Worm (Caenorhabditis elegans) whole organism, mixed stage, embryonic: ENCODE results near the gene ltah-1.2.

Experiments
- blmp-1 ChIP-seq: fragments of 150-350 bp; optimal IDR thresholded peaks from 2 replicates; lab custom pipeline; 2014; ENCODE audit warnings: missing biosample characterization, missing genetic modification characterization
- ces-1 ChIP-seq: fragments of 150-350 bp; optimal IDR thresholded peaks from 2 replicates; lab custom pipeline; 2014; ENCODE audit warnings: missing biosample characterization, missing genetic modification reagents, missing genetic modification characterization
- drap-1 ChIP-seq: fragments of 200-800 bp; sonication (Bioruptor generic); optimal IDR thresholded peaks from 3 replicates; lab custom pipeline; 2018; ENCODE audit warnings: mild to moderate bottlenecking, missing genetic modification characterization, missing compliant biosample characterization
- flh-1 ChIP-seq: fragments of 200-800 bp; sonication (Bioruptor generic); optimal IDR thresholded peaks from 2 replicates; lab custom pipeline; 2018; ENCODE audit warnings: mild to moderate bottlenecking, missing genetic modification characterization, moderate library complexity, missing compliant biosample characterization
- ham-2 ChIP-seq: fragments of 200-800 bp; sonication (Bioruptor generic); optimal IDR thresholded peaks from 2 replicates; lab custom pipeline; 2018; ENCODE audit warnings: mild to moderate bottlenecking, missing genetic modification characterization, missing compliant biosample characterization
- lsy-2 ChIP-seq: fragments of 150-350 bp; optimal IDR thresholded peaks from 2 replicates; lab custom pipeline; 2014; ENCODE audit warnings: missing biosample characterization, missing genetic modification characterization
- mep-1 ChIP-seq: fragments of 150-350 bp; optimal IDR thresholded peaks from 2 replicates; lab custom pipeline; 2017; ENCODE audit warnings: missing biosample characterization, missing genetic modification reagents, missing genetic modification characterization, inconsistent platforms
- nhr-12 ChIP-seq: fragments of 150-350 bp; optimal IDR thresholded peaks from 2 replicates; lab custom pipeline; 2014; ENCODE audit warnings: missing biosample characterization, missing genetic modification characterization
- nhr-237 ChIP-seq: fragments of 150-350 bp; optimal IDR thresholded peaks from 2 replicates; lab custom pipeline; 2014; ENCODE audit warnings: missing biosample characterization, missing genetic modification characterization
- nhr-28 ChIP-seq: fragments of 150-350 bp; optimal IDR thresholded peaks from 2 replicates; lab custom pipeline; 2014; ENCODE audit warnings: missing biosample characterization, missing genetic modification characterization
- pha-4 ChIP-seq: fragments of 150-350 bp; optimal IDR thresholded peaks from 2 replicates; lab custom pipeline; 2018; ENCODE audit warnings: missing biosample characterization, missing genetic modification reagents, missing genetic modification characterization
- tbx-8 ChIP-seq: fragments of 200-800 bp; sonication (Bioruptor generic); optimal IDR thresholded peaks from 2 replicates; lab custom pipeline; 2018; ENCODE audit warnings: mild to moderate bottlenecking, missing genetic modification characterization, moderate library complexity, missing compliant biosample characterization
- unc-39 ChIP-seq: fragments of 150-350 bp; optimal IDR thresholded peaks from 2 replicates; lab custom pipeline; 2014; ENCODE audit warnings: missing biosample characterization, missing genetic modification characterization
- ztf-11 ChIP-seq: fragments of 150-350 bp; optimal IDR thresholded peaks from 2 replicates; lab custom pipeline; 2014; ENCODE audit warnings: missing biosample characterization, missing genetic modification characterization

- TF ChIP-seq nhr-12: no peak
- TF ChIP-seq nhr-28 (tag; lab: Kevin White, UChicago): no peak
- no peak for TF ChIP-seq unc-39
- TF ChIP-seq ztf-11 (tag; lab: Kevin White, UChicago): no peak
- no peak for TF ChIP-seq pha-4
- no peak for TF ChIP-seq ces-1 (GFP tag; lab: Kevin White, UChicago)
- no peak for TF ChIP-seq flh-1 (GFP tag; lab: Kevin White, UChicago)
- TF ChIP-seq nhr-237 (tag; lab: Kevin White, UChicago): no peak
- no peak for TF ChIP-seq tbx-8 (GFP tag; lab: Kevin White, UChicago)
- no peak for TF ChIP-seq blmp-1
- TF ChIP-seq ham-2 (GFP tag; lab: Kevin White, UChicago): no peak
- TF ChIP-seq mep-1 (tag; lab: Kevin White, UChicago): no peak
- TF ChIP-seq lsy-2 (tag; lab: Kevin White, UChicago): no peak
- no peak for TF ChIP-seq drap-1 (GFP tag; lab: Kevin White, UChicago)
Measured at ce11 chrIV:3652784-3653383, 40.0 kb upstream of the ltah-1.2 start.
